Fruit fly (Drosophila melanogaster): ENCODE measurements around the gene CG9674.

- TF ChIP-seq CTCF (optimal IDR thresholded peaks at IDR 0.05), result no peak
- TF ChIP-seq CG8478 (optimal IDR thresholded peaks at IDR 0.05), result no peak
These were observed 4.3 kb downstream of the CG9674 start for dm6 chr3L:16803273-16803672.
